Fruit fly (Drosophila melanogaster) whole organism, embryonic: ENCODE results near the gene nol.
A peak's percentile ranks its signal among the peaks of the same experiment; 100 is the strongest.

ENCODE experiments used
- Asciz ChIP-seq: fragments of 200-800 bp; sonication (Bioruptor generic); optimal IDR thresholded peaks from 2 replicates; lab custom pipeline; 2017; ENCODE audit warnings: missing biosample characterization, mild to moderate bottlenecking, missing genetic modification characterization, missing genetic modification reagents
- BtbVII ChIP-seq: fragments of 200-800 bp; sonication (Bioruptor generic); optimal IDR thresholded peaks from 3 replicates; lab custom pipeline; 2017; ENCODE audit warnings: missing biosample characterization, mild to moderate bottlenecking, missing genetic modification characterization
- CG10565 ChIP-seq: fragments of 200-800 bp; sonication (Bioruptor generic); optimal IDR thresholded peaks from 3 replicates; lab custom pipeline; 2016; ENCODE audit warnings: missing biosample characterization, mild to moderate bottlenecking, missing genetic modification characterization
- CG11723 ChIP-seq: fragments of 200-800 bp; sonication (Bioruptor generic); optimal IDR thresholded peaks from 2 replicates; lab custom pipeline; 2017; ENCODE audit warnings: missing biosample characterization, mild to moderate bottlenecking, missing genetic modification characterization
- CG12236 ChIP-seq: fragments of 200-800 bp; sonication (Bioruptor generic); optimal IDR thresholded peaks from 2 replicates; lab custom pipeline; 2016; ENCODE audit warnings: missing biosample characterization, missing genetic modification characterization
- CG12744 ChIP-seq: fragments of 200-800 bp; sonication (Bioruptor generic); optimal IDR thresholded peaks from 2 replicates; lab custom pipeline; 2016; ENCODE audit warnings: missing biosample characterization, missing genetic modification characterization
- CG12942 ChIP-seq: fragments of 200-800 bp; sonication (Bioruptor generic); optimal IDR thresholded peaks from 3 replicates; lab custom pipeline; 2016; ENCODE audit warnings: missing biosample characterization, missing genetic modification characterization
- CG15696 ChIP-seq: fragments of 200-800 bp; sonication (Bioruptor generic); optimal IDR thresholded peaks from 2 replicates; lab custom pipeline; 2019; ENCODE audit warnings: missing biosample characterization, mild to moderate bottlenecking, missing genetic modification characterization, moderate library complexity
- CG17385 ChIP-seq: fragments of 200-800 bp; sonication (Bioruptor generic); optimal IDR thresholded peaks from 3 replicates; lab custom pipeline; 2018; ENCODE audit warnings: missing biosample characterization, mild to moderate bottlenecking, missing genetic modification characterization
- CG17912 ChIP-seq: fragments of 200-800 bp; sonication (Bioruptor generic); optimal IDR thresholded peaks from 2 replicates; lab custom pipeline; 2018; ENCODE audit warnings: missing biosample characterization, mild to moderate bottlenecking, missing genetic modification characterization
- CG2120 ChIP-seq: fragments of 200-800 bp; sonication (Bioruptor generic); optimal IDR thresholded peaks from 3 replicates; lab custom pipeline; 2016; ENCODE audit warnings: missing biosample characterization, missing genetic modification characterization
- CG2875 ChIP-seq: fragments of 200-800 bp; sonication (Bioruptor generic); optimal IDR thresholded peaks from 2 replicates; lab custom pipeline; 2017; ENCODE audit warnings: missing biosample characterization, mild to moderate bottlenecking, missing genetic modification characterization, missing genetic modification reagents
- CG34422 ChIP-seq: fragments of 200-800 bp; sonication (Bioruptor generic); IDR thresholded peaks from 3 replicates; pipeline ENCODE4 v1.3.6; 2022; ENCODE audit warnings: missing biosample characterization, missing genetic modification characterization
- CG4328 ChIP-seq: fragments of 200-800 bp; sonication (Bioruptor generic); optimal IDR thresholded peaks from 3 replicates; lab custom pipeline; 2017; ENCODE audit warnings: missing biosample characterization, missing genetic modification reagents, missing genetic modification characterization
- CG4424 ChIP-seq: fragments of 200-800 bp; sonication (Bioruptor generic); optimal IDR thresholded peaks from 3 replicates; lab custom pipeline; 2016; ENCODE audit warnings: missing biosample characterization, missing genetic modification characterization
- CG4707 ChIP-seq: fragments of 200-800 bp; sonication (Bioruptor generic); optimal IDR thresholded peaks from 2 replicates; lab custom pipeline; 2018; ENCODE audit warnings: missing biosample characterization, mild to moderate bottlenecking, missing genetic modification characterization, moderate library complexity
- CG6175 ChIP-seq: fragments of 200-800 bp; sonication (Bioruptor generic); IDR thresholded peaks from 3 replicates; pipeline ENCODE4 v1.3.6; 2022; ENCODE audit warnings: missing biosample characterization, missing genetic modification characterization
- CG6654 ChIP-seq: fragments of 200-800 bp; sonication (Bioruptor generic); optimal IDR thresholded peaks from 2 replicates; lab custom pipeline; 2017; ENCODE audit warnings: missing biosample characterization, mild to moderate bottlenecking, missing genetic modification characterization
- CG8924 ChIP-seq: fragments of 200-800 bp; optimal IDR thresholded peaks from 3 replicates; lab custom pipeline; 2019; ENCODE audit warnings: missing biosample characterization, mild to moderate bottlenecking, missing genetic modification characterization, moderate library complexity
- CoRest ChIP-seq: fragments of 200-800 bp; sonication (Bioruptor generic); optimal IDR thresholded peaks from 3 replicates; lab custom pipeline; 2018; ENCODE audit warnings: missing biosample characterization, mild to moderate bottlenecking, missing genetic modification characterization, moderate library complexity
- Dll ChIP-seq: fragments of 200-800 bp; sonication (Bioruptor generic); IDR thresholded peaks from 4 replicates; pipeline ENCODE4 v1.3.6; 2022; ENCODE audit warnings: missing biosample characterization, missing genetic modification characterization; ENCODE audit not compliant: partially characterized antibody
- Doc2 ChIP-seq: fragments of 200-800 bp; sonication (Bioruptor generic); IDR thresholded peaks from 2 replicates; pipeline ENCODE4 v1.3.6; 2022; ENCODE audit warnings: missing biosample characterization, missing genetic modification characterization
- E2f1 ChIP-seq: fragments of 200-800 bp; sonication (Bioruptor generic); IDR thresholded peaks from 2 replicates; pipeline ENCODE4 v1.3.6; 2022; ENCODE audit warnings: missing biosample characterization, missing genetic modification characterization
- HLH3B ChIP-seq: fragments of 200-800 bp; sonication (Bioruptor generic); IDR thresholded peaks from 2 replicates; pipeline ENCODE4 v1.3.6; 2022; ENCODE audit warnings: missing biosample characterization, missing genetic modification characterization
- Kr ChIP-seq: fragments of 200-800 bp; sonication (Bioruptor generic); optimal IDR thresholded peaks from 2 replicates; lab custom pipeline; 2017; ENCODE audit warnings: missing biosample characterization, mild to moderate bottlenecking, missing genetic modification characterization
- Mad ChIP-seq: fragments of 200-800 bp; sonication (Bioruptor generic); optimal IDR thresholded peaks from 2 replicates; lab custom pipeline; 2016; ENCODE audit warnings: missing biosample characterization, missing genetic modification characterization
- Meics ChIP-seq: fragments of 200-800 bp; sonication (Bioruptor generic); optimal IDR thresholded peaks from 2 replicates; lab custom pipeline; 2017; ENCODE audit warnings: missing biosample characterization, mild to moderate bottlenecking, missing genetic modification characterization
- Mes4 ChIP-seq: fragments of 200-800 bp; sonication (Bioruptor generic); optimal IDR thresholded peaks from 2 replicates; lab custom pipeline; 2016; ENCODE audit warnings: missing biosample characterization, missing genetic modification characterization
- Pdp1 ChIP-seq, 2 experiments: fragments of 200-800 bp; sonication (Bioruptor generic); optimal IDR thresholded peaks; 3 replicates each; lab custom pipeline; 2016; ENCODE audit warnings: missing biosample characterization in 2 of 2, missing genetic modification characterization in 2 of 2, mild to moderate bottlenecking in 1 of 2, moderate library complexity in 1 of 2
- YL-1 ChIP-seq: fragments of 200-800 bp; sonication (Bioruptor generic); optimal IDR thresholded peaks from 3 replicates; lab custom pipeline; 2017; ENCODE audit warnings: missing biosample characterization, mild to moderate bottlenecking, missing genetic modification characterization
- ac ChIP-seq: fragments of 200-800 bp; sonication (Bioruptor generic); optimal IDR thresholded peaks from 3 replicates; lab custom pipeline; 2017; ENCODE audit warnings: missing biosample characterization, mild to moderate bottlenecking, missing genetic modification characterization
- ash1 ChIP-seq: fragments of 200-800 bp; sonication (Bioruptor generic); optimal IDR thresholded peaks from 2 replicates; lab custom pipeline; 2018; ENCODE audit warnings: missing biosample characterization, mild to moderate bottlenecking, missing genetic modification characterization
- chm ChIP-seq: fragments of 200-800 bp; sonication (Bioruptor generic); IDR thresholded peaks from 2 replicates; pipeline ENCODE4 v1.3.6; 2022; ENCODE audit warnings: missing biosample characterization, missing genetic modification characterization
- da ChIP-seq: fragments of 200-800 bp; sonication (Bioruptor generic); optimal IDR thresholded peaks from 2 replicates; lab custom pipeline; 2016; ENCODE audit warnings: missing biosample characterization, missing genetic modification characterization
- dm ChIP-seq: fragments of 200-800 bp; sonication (Bioruptor generic); optimal IDR thresholded peaks from 3 replicates; lab custom pipeline; 2016; ENCODE audit warnings: missing biosample characterization, missing genetic modification characterization
- dysf ChIP-seq: fragments of 200-800 bp; sonication (Bioruptor generic); IDR thresholded peaks from 3 replicates; pipeline ENCODE4 v1.3.6; 2022; ENCODE audit warnings: missing biosample characterization, missing genetic modification characterization
- ewg ChIP-seq: fragments of 200-800 bp; sonication (Bioruptor generic); optimal IDR thresholded peaks from 3 replicates; lab custom pipeline; 2017; ENCODE audit warnings: mild to moderate bottlenecking, missing biosample characterization, missing genetic modification reagents, missing genetic modification characterization
- ftz-f1 ChIP-seq: fragments of 200-800 bp; sonication (Bioruptor generic); optimal IDR thresholded peaks from 2 replicates; lab custom pipeline; 2016; ENCODE audit warnings: missing biosample characterization, missing genetic modification characterization
- ind ChIP-seq: fragments of 200-800 bp; sonication (Bioruptor generic); optimal IDR thresholded peaks from 3 replicates; lab custom pipeline; 2016; ENCODE audit warnings: missing biosample characterization, missing genetic modification characterization
- lab ChIP-seq: fragments of 200-800 bp; sonication (Bioruptor generic); optimal IDR thresholded peaks from 3 replicates; lab custom pipeline; 2017; ENCODE audit warnings: missing biosample characterization, missing genetic modification characterization, mild to moderate bottlenecking, moderate library complexity, missing genetic modification reagents
- pan ChIP-seq, 4 experiments: fragments of >200 bp in 3 of 4; fragments of 200-800 bp in 1 of 4; sonication (Bioruptor generic) in 1 of 4; optimal IDR thresholded peaks in 3 of 4; IDR thresholded peaks in 1 of 4; 2 replicates each; pipeline versions ENCODE4 v1.3.6 to Lab custom; 2017 to 2022; ENCODE audit warnings: missing biosample characterization in 2 of 4, missing genetic modification characterization in 2 of 4, mixed read lengths in 1 of 4
- pros ChIP-seq: fragments of 200-800 bp; sonication (Bioruptor generic); optimal IDR thresholded peaks from 3 replicates; lab custom pipeline; 2019; ENCODE audit warnings: missing biosample characterization, mild to moderate bottlenecking, missing genetic modification characterization, moderate library complexity
- scrt ChIP-seq: fragments of 200-800 bp; sonication (Bioruptor generic); optimal IDR thresholded peaks from 2 replicates; lab custom pipeline; 2018; ENCODE audit warnings: missing biosample characterization, mild to moderate bottlenecking, missing genetic modification characterization, moderate library complexity
- sob ChIP-seq: fragments of 200-800 bp; sonication (Bioruptor generic); IDR thresholded peaks from 2 replicates; pipeline ENCODE4 v1.3.6; 2022; ENCODE audit warnings: missing biosample characterization, missing genetic modification characterization
- tio ChIP-seq: fragments of 200-800 bp; sonication (Bioruptor generic); optimal IDR thresholded peaks from 2 replicates; lab custom pipeline; 2017; ENCODE audit warnings: missing biosample characterization, missing genetic modification characterization, inconsistent platforms
- tll ChIP-seq, 2 experiments: fragments of 200-800 bp in 1 of 2; fragments of >200 bp in 1 of 2; sonication (Bioruptor generic) in 1 of 2; optimal IDR thresholded peaks; 2 replicates each; lab custom pipeline; 2017 to 2019; ENCODE audit warnings: missing biosample characterization in 2 of 2, missing genetic modification characterization in 2 of 2, mild to moderate bottlenecking in 1 of 2, moderate library complexity in 1 of 2
- unpg ChIP-seq: fragments of 200-800 bp; sonication (Bioruptor generic); optimal IDR thresholded peaks from 3 replicates; lab custom pipeline; 2018; ENCODE audit warnings: missing biosample characterization, mild to moderate bottlenecking, missing genetic modification characterization, moderate library complexity
- vvl ChIP-seq: fragments of 200-800 bp; sonication (Bioruptor generic); IDR thresholded peaks from 2 replicates; pipeline ENCODE4 v1.3.6; 2022; ENCODE audit warnings: missing biosample characterization, missing genetic modification characterization
- zen ChIP-seq: fragments of 200-800 bp; sonication (Bioruptor generic); optimal IDR thresholded peaks from 3 replicates; lab custom pipeline; 2018; ENCODE audit warnings: missing biosample characterization, mild to moderate bottlenecking, missing genetic modification characterization, moderate library complexity

Gene nol

dm6 chr3L:11119901-11120418, 10.7 kb upstream of the nol start (continued):
- TF ChIP-seq CG17912 (GFP tag; lab: Kevin White, UChicago): peak; percentile 5
- TF ChIP-seq ewg (GFP tag; lab: Kevin White, UChicago): peak; percentile 64
- peak; percentile 11 for TF ChIP-seq Mad (GFP tag; lab: Kevin White, UChicago)
- peak; percentile 83 for TF ChIP-seq lab (GFP tag; lab: Kevin White, UChicago)
- TF ChIP-seq CG8924 (tag; lab: Kevin White, UChicago): peak; percentile 46
- peak; percentile 41 for TF ChIP-seq scrt (GFP tag; lab: Kevin White, UChicago)
- no peak for TF ChIP-seq vvl
- TF ChIP-seq dysf (GFP tag; lab: Robert Waterston, UW): no peak; the same call in 2 of the 3 replicates
- TF ChIP-seq CG2120: no peak
- no peak for TF ChIP-seq zen (tag; lab: Kevin White, UChicago)
- TF ChIP-seq YL-1 (GFP tag; lab: Kevin White, UChicago): peak; percentile 14
- TF ChIP-seq sob (GFP tag; lab: Robert Waterston, UW): peak; percentile 48
- peak; percentile 26 for TF ChIP-seq CG15696
- TF ChIP-seq pan (optimal IDR thresholded peaks at IDR 0.05; lab: Kevin White, UChicago): no peak
- no peak for TF ChIP-seq pan (GFP tag; optimal IDR thresholded peaks at IDR 0.05 in 1 of 2, IDR thresholded peaks at IDR 0.05 in 1 of 2)
- TF ChIP-seq chm (GFP tag; lab: Robert Waterston, UW): 0 out of 2 replicates have a peak, but pooled peaks have one; percentile 11
- TF ChIP-seq pros: peak; percentile 8
- TF ChIP-seq CG6654: no peak
- TF ChIP-seq Asciz (GFP tag; lab: Kevin White, UChicago): peak; percentile 20
- peak; percentile 63 for TF ChIP-seq BtbVII (GFP tag; lab: Kevin White, UChicago)
- TF ChIP-seq ash1 (GFP tag; lab: Kevin White, UChicago): peak; percentile 66
- TF ChIP-seq tio (GFP tag; lab: Kevin White, UChicago): no peak
- peak in 1 of 2 experiments; percentile 100 for TF ChIP-seq Pdp1 (GFP tag; optimal IDR thresholded peaks at IDR 0.05; lab: Kevin White, UChicago)
- TF ChIP-seq CG4328 (GFP tag; lab: Kevin White, UChicago): peak; percentile 79
- peak; percentile 18 for TF ChIP-seq CG11723 (GFP tag; lab: Kevin White, UChicago)
- TF ChIP-seq Dll (GFP tag; lab: Robert Waterston, UW): no peak
- TF ChIP-seq HLH3B (GFP tag; lab: Robert Waterston, UW): no peak
- no peak for TF ChIP-seq Doc2 (GFP tag; lab: Robert Waterston, UW)
- no peak for TF ChIP-seq CG12236
- TF ChIP-seq tll (GFP tag; optimal IDR thresholded peaks at IDR 0.05; lab: Kevin White, UChicago): peak in 1 of 2 experiments; percentile 44
- peak; percentile 50 for TF ChIP-seq Meics

DNA sequence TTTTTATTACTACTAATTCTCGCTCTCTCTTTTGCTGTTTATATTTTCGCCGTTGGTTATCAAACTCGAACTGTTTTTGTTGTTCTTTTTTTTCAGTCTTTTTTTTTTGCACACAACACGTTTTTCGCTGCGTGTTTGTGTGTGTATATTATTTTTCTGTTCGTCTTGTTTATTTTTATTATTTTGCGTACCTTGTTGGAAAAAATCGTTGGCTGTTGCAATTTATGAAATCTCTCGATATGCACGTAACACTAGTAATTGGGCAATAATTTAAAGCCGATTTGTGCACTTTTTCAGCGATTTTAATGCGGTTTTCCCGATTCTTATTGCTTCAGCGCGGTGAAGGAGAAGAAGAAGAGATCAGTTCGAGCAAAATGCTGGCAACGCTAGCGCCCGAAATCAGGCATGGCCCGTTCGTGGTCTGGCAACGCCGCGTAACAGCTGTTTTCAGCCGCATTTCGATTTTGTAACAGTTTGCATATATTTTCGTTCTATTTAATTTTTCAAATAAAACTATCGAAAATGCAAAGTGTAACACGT, 10.1 kb upstream of the nol start, which contains the start of the genes FoxK and mRpL2:
Gene FoxK (minus strand): TSS at position 365 of the 540 bp plus-strand sequence.
Gene mRpL2 (plus strand): TSS at position 429 of the 540 bp plus-strand sequence.
- no peak for TF ChIP-seq Kr (GFP tag; lab: Kevin White, UChicago)
- TF ChIP-seq ftz-f1 (GFP tag; lab: Kevin White, UChicago): no peak
- TF ChIP-seq unpg (GFP tag; lab: Kevin White, UChicago): no peak
- TF ChIP-seq E2f1 (GFP tag; lab: Robert Waterston, UW): no peak
- no peak for TF ChIP-seq CG6175 (GFP tag; lab: Robert Waterston, UW)
- no peak for TF ChIP-seq scrt (GFP tag; lab: Kevin White, UChicago)
- no peak for TF ChIP-seq da
- no peak for TF ChIP-seq CoRest (tag; lab: Kevin White, UChicago)
- TF ChIP-seq CG12744 (GFP tag; lab: Kevin White, UChicago): no peak
- TF ChIP-seq CG10565 (GFP tag; lab: Kevin White, UChicago): no peak
- no peak for TF ChIP-seq ac
- TF ChIP-seq CG12942 (GFP tag; lab: Kevin White, UChicago): no peak
- TF ChIP-seq CG34422 (GFP tag; lab: Robert Waterston, UW): peak; percentile 74; the same call in 2 of the 3 replicates
- no peak for TF ChIP-seq CG4424 (GFP tag; lab: Kevin White, UChicago)
- peak; percentile 99 for TF ChIP-seq CG17385
- no peak for TF ChIP-seq ind (GFP tag; lab: Kevin White, UChicago)
- TF ChIP-seq CG2875 (GFP tag; lab: Kevin White, UChicago): no peak
- TF ChIP-seq dm (GFP tag; lab: Kevin White, UChicago): peak; percentile 90
- no peak for TF ChIP-seq CG4707
- no peak for TF ChIP-seq Mes4 (GFP tag; lab: Kevin White, UChicago)
